Worm (Caenorhabditis elegans) whole organism, mixed stage, embryonic: ENCODE measurements around the gene srw-53.
"Not testable (repeated sequence)": the region's sequence is repeated elsewhere in the genome, so short reads cannot be mapped to it uniquely, and the experiment has no call there.

Experiments used
- M03D4.4 ChIP-seq: sonication (generic microtip); optimal IDR thresholded peaks from 2 replicates; lab custom pipeline; 2017; ENCODE audit warnings: mild to moderate bottlenecking, missing genetic modification characterization, missing compliant biosample characterization
- bed-3 ChIP-seq: fragments of 200-800 bp; sonication (Bioruptor generic); optimal IDR thresholded peaks from 3 replicates; lab custom pipeline; 2018; ENCODE audit warnings: mild to moderate bottlenecking, missing genetic modification characterization, moderate library complexity, missing compliant biosample characterization
- ceh-39 ChIP-seq: fragments of 150-350 bp; optimal IDR thresholded peaks from 2 replicates; lab custom pipeline; 2014; ENCODE audit warnings: missing biosample characterization, missing genetic modification characterization
- ceh-43 ChIP-seq: fragments of 200-800 bp; sonication (Bioruptor generic); optimal IDR thresholded peaks from 2 replicates; lab custom pipeline; 2018; ENCODE audit warnings: mild to moderate bottlenecking, missing genetic modification characterization, moderate library complexity, missing compliant biosample characterization
- ceh-83 ChIP-seq: fragments of 200-800 bp; sonication (Bioruptor generic); optimal IDR thresholded peaks from 2 replicates; lab custom pipeline; 2018; ENCODE audit warnings: mild to moderate bottlenecking, missing genetic modification characterization, missing compliant biosample characterization
- ces-1 ChIP-seq: fragments of 150-350 bp; optimal IDR thresholded peaks from 2 replicates; lab custom pipeline; 2014; ENCODE audit warnings: missing biosample characterization, missing genetic modification reagents, missing genetic modification characterization
- cnd-1 ChIP-seq: fragments of 200-800 bp; sonication (Bioruptor generic); optimal IDR thresholded peaks from 2 replicates; lab custom pipeline; 2018; ENCODE audit warnings: mild to moderate bottlenecking, missing genetic modification characterization, missing compliant biosample characterization
- drap-1 ChIP-seq: fragments of 200-800 bp; sonication (Bioruptor generic); optimal IDR thresholded peaks from 3 replicates; lab custom pipeline; 2018; ENCODE audit warnings: mild to moderate bottlenecking, missing genetic modification characterization, missing compliant biosample characterization
- elt-1 ChIP-seq: sonication (generic microtip); optimal IDR thresholded peaks from 2 replicates; lab custom pipeline; 2017; ENCODE audit warnings: missing genetic modification characterization, mild to moderate bottlenecking, missing compliant biosample characterization, antibody characterized with exemption, moderate library complexity, borderline replicate concordance; ENCODE audit not compliant: insufficient read depth
- elt-3 ChIP-seq: fragments of 150-350 bp; optimal IDR thresholded peaks from 2 replicates; lab custom pipeline; 2014; ENCODE audit warnings: missing biosample characterization, missing genetic modification characterization
- flh-1 ChIP-seq: fragments of 200-800 bp; sonication (Bioruptor generic); optimal IDR thresholded peaks from 2 replicates; lab custom pipeline; 2018; ENCODE audit warnings: mild to moderate bottlenecking, missing genetic modification characterization, moderate library complexity, missing compliant biosample characterization
- hlh-1 ChIP-seq: fragments of 150-350 bp; optimal IDR thresholded peaks from 2 replicates; lab custom pipeline; 2014; ENCODE audit warnings: missing biosample characterization, missing genetic modification reagents, missing genetic modification characterization
- lin-13 ChIP-seq: fragments of 150-350 bp; optimal IDR thresholded peaks from 2 replicates; lab custom pipeline; 2014; ENCODE audit warnings: missing biosample characterization, missing genetic modification characterization
- lin-32 ChIP-seq: fragments of 200-800 bp; sonication (Bioruptor generic); optimal IDR thresholded peaks from 2 replicates; lab custom pipeline; 2018; ENCODE audit warnings: mild to moderate bottlenecking, missing genetic modification characterization, missing compliant biosample characterization
- lsy-2 ChIP-seq: fragments of 150-350 bp; optimal IDR thresholded peaks from 2 replicates; lab custom pipeline; 2014; ENCODE audit warnings: missing biosample characterization, missing genetic modification characterization
- mab-5 ChIP-seq: fragments of 150-350 bp; optimal IDR thresholded peaks from 2 replicates; lab custom pipeline; 2014; ENCODE audit warnings: missing biosample characterization, missing genetic modification characterization
- mep-1 ChIP-seq: fragments of 150-350 bp; optimal IDR thresholded peaks from 2 replicates; lab custom pipeline; 2017; ENCODE audit warnings: missing biosample characterization, missing genetic modification reagents, missing genetic modification characterization, inconsistent platforms
- mls-2 ChIP-seq: sonication (generic microtip); optimal IDR thresholded peaks from 2 replicates; lab custom pipeline; 2016; ENCODE audit warnings: mild to moderate bottlenecking, missing genetic modification characterization, moderate library complexity, missing compliant biosample characterization
- nhr-12 ChIP-seq: fragments of 150-350 bp; optimal IDR thresholded peaks from 2 replicates; lab custom pipeline; 2014; ENCODE audit warnings: missing biosample characterization, missing genetic modification characterization
- nhr-2 ChIP-seq: fragments of 150-350 bp; optimal IDR thresholded peaks from 2 replicates; lab custom pipeline; 2014; ENCODE audit warnings: missing biosample characterization, missing genetic modification characterization
- nhr-237 ChIP-seq: fragments of 150-350 bp; optimal IDR thresholded peaks from 2 replicates; lab custom pipeline; 2014; ENCODE audit warnings: missing biosample characterization, missing genetic modification characterization
- nhr-28 ChIP-seq: fragments of 150-350 bp; optimal IDR thresholded peaks from 2 replicates; lab custom pipeline; 2014; ENCODE audit warnings: missing biosample characterization, missing genetic modification characterization
- nhr-76 ChIP-seq: sonication (generic microtip); optimal IDR thresholded peaks from 2 replicates; lab custom pipeline; 2017; ENCODE audit warnings: missing biosample characterization, missing genetic modification characterization
- sem-2 ChIP-seq: fragments of 200-800 bp; sonication (Bioruptor generic); optimal IDR thresholded peaks from 2 replicates; lab custom pipeline; 2018; ENCODE audit warnings: mild to moderate bottlenecking, missing genetic modification characterization, missing compliant biosample characterization
- snpc-4 ChIP-seq: fragments of 150-350 bp; optimal IDR thresholded peaks from 2 replicates; lab custom pipeline; 2014; ENCODE audit warnings: missing biosample characterization, missing genetic modification characterization
- sptf-1 ChIP-seq: sonication (generic microtip); optimal IDR thresholded peaks from 2 replicates; lab custom pipeline; 2017; ENCODE audit warnings: mild to moderate bottlenecking, missing genetic modification characterization, moderate library complexity, missing compliant biosample characterization
- unc-120 ChIP-seq: sonication (generic microtip); optimal IDR thresholded peaks from 2 replicates; lab custom pipeline; 2017; ENCODE audit warnings: missing genetic modification characterization, missing compliant biosample characterization; ENCODE audit not compliant: poor library complexity, severe bottlenecking
- unc-39 ChIP-seq: fragments of 150-350 bp; optimal IDR thresholded peaks from 2 replicates; lab custom pipeline; 2014; ENCODE audit warnings: missing biosample characterization, missing genetic modification characterization
- unc-62 ChIP-seq: fragments of 150-350 bp; optimal IDR thresholded peaks from 2 replicates; lab custom pipeline; 2014; ENCODE audit warnings: missing biosample characterization, missing genetic modification reagents, missing genetic modification characterization
- zip-8 ChIP-seq: fragments of 150-350 bp; optimal IDR thresholded peaks from 2 replicates; lab custom pipeline; 2014; ENCODE audit warnings: missing biosample characterization, missing genetic modification characterization
- ztf-11 ChIP-seq: fragments of 150-350 bp; optimal IDR thresholded peaks from 2 replicates; lab custom pipeline; 2014; ENCODE audit warnings: missing biosample characterization, missing genetic modification characterization

Gene srw-53

DNA sequence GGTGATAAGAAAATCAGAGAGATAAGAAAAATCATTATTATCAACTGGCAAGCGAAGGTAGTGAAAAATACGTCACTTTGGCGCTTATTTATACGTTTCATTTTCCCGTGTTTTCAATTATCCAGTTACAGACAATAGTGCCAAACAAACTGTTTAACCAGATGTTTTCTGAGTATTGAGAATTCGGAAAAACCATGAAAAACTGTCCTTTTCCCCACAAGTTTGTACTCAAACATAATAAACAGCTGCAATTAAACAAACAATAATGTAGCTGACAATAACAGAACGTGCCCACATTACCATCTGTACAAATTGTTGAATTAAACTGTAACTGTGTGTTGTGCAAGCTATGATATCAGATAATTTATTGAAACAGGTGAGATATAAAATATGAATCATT is 37.7 kb upstream of the srw-53 start, which contains the start of the genes F35E8.1 and F35E8.2:
TSS of gene F35E8.1 (minus strand) at position 101 of the 400 bp plus-strand sequence.
TSS of gene F35E8.2 (plus strand) at position 132 of the 400 bp plus-strand sequence.
- TF ChIP-seq unc-62 (GFP tag; lab: Kevin White, UChicago); mep-1 (tag; lab: Kevin White, UChicago); mls-2: not testable (repeated sequence)

- no peak for TF ChIP-seq nhr-12 (tag; lab: Kevin White, UChicago)
- no peak for TF ChIP-seq hlh-1 (tag; lab: Kevin White, UChicago)
- no peak for TF ChIP-seq ceh-43
- no peak for TF ChIP-seq mls-2
- TF ChIP-seq lsy-2 (tag; lab: Kevin White, UChicago) = no peak
- no peak for TF ChIP-seq bed-3
- no peak for TF ChIP-seq drap-1 (GFP tag; lab: Kevin White, UChicago)
- no peak for TF ChIP-seq snpc-4
- TF ChIP-seq lin-32 (GFP tag; lab: Kevin White, UChicago) = no peak
- no peak for TF ChIP-seq mab-5 (tag; lab: Kevin White, UChicago)
- TF ChIP-seq unc-39 = no peak
- TF ChIP-seq ces-1 (GFP tag; lab: Kevin White, UChicago) = no peak
These were observed 31.4 kb upstream of the srw-53 start, which contains the start of gene F35E8.6 for ce11 chrV:15911848-15912247. Gene F35E8.6 (plus strand): TSS chrV:15912148.

- TF ChIP-seq lin-13 (tag; lab: Kevin White, UChicago) (no peak), elt-1 (no peak), nhr-12 (tag; lab: Kevin White, UChicago) (no peak), mep-1 (tag; lab: Kevin White, UChicago) (no peak), ces-1 (GFP tag; lab: Kevin White, UChicago) (no peak), nhr-76 (no peak), cnd-1 (tag; lab: Kevin White, UChicago) (no peak), sptf-1 (tag; lab: Kevin White, UChicago) (no peak), mab-5 (tag; lab: Kevin White, UChicago) (no peak), bed-3 (no peak), unc-62 (GFP tag; lab: Kevin White, UChicago) (no peak), ceh-39 (tag; lab: Kevin White, UChicago) (no peak), ceh-83 (GFP tag; lab: Kevin White, UChicago) (no peak)
These were observed 30.5 kb upstream of the srw-53 start for ce11 chrV:15912677-15913076.

- TF ChIP-seq unc-39 = no peak
- TF ChIP-seq drap-1 (GFP tag; lab: Kevin White, UChicago) = no peak
- no peak for TF ChIP-seq nhr-2 (tag; lab: Kevin White, UChicago)
- TF ChIP-seq unc-62 (GFP tag; lab: Kevin White, UChicago) = no peak
- no peak for TF ChIP-seq elt-1
- no peak for TF ChIP-seq flh-1 (GFP tag; lab: Kevin White, UChicago)
- TF ChIP-seq elt-3 (tag; lab: Kevin White, UChicago) = no peak
- no peak for TF ChIP-seq unc-120 (tag; lab: Kevin White, UChicago)
- no peak for TF ChIP-seq ces-1 (GFP tag; lab: Kevin White, UChicago)
- no peak for TF ChIP-seq ztf-11 (tag; lab: Kevin White, UChicago)
- no peak for TF ChIP-seq nhr-28 (tag; lab: Kevin White, UChicago)
- no peak for TF ChIP-seq nhr-76
- TF ChIP-seq sem-2 (GFP tag; lab: Kevin White, UChicago) = no peak
- no peak for TF ChIP-seq zip-8 (tag; lab: Kevin White, UChicago)
- no peak for TF ChIP-seq snpc-4
- TF ChIP-seq ceh-43 = no peak
- no peak for TF ChIP-seq nhr-12 (tag; lab: Kevin White, UChicago)
- no peak for TF ChIP-seq lin-32 (GFP tag; lab: Kevin White, UChicago)
- no peak for TF ChIP-seq nhr-237 (tag; lab: Kevin White, UChicago)
- TF ChIP-seq bed-3 = no peak
These were observed 29.5 kb upstream of the srw-53 start, which contains the start of gene F35E8.7 for ce11 chrV:15913714-15914113. Gene F35E8.7 (plus strand): TSS chrV:15914014.

ce11 chrV:15914774-15915173 is 28.5 kb upstream of the srw-53 start:
- TF ChIP-seq drap-1 (GFP tag; lab: Kevin White, UChicago) (peak; percentile 32), M03D4.4 (no peak), ceh-43 (no peak)
